Fruit fly (Drosophila melanogaster) whole organism, embryonic: ENCODE results near the gene CG14352.

Experiments used
- CG10321 ChIP-seq: fragments of 200-800 bp; sonication (Bioruptor generic); IDR thresholded peaks from 2 replicates; pipeline ENCODE4 v1.3.6; 2022; ENCODE audit warnings: missing biosample characterization, missing genetic modification characterization
- CG10431 ChIP-seq: fragments of 200-800 bp; sonication (Bioruptor generic); optimal IDR thresholded peaks from 3 replicates; lab custom pipeline; 2018; ENCODE audit warnings: missing biosample characterization, mild to moderate bottlenecking, missing genetic modification characterization
- CG10654 ChIP-seq: fragments of 200-800 bp; sonication (Bioruptor generic); optimal IDR thresholded peaks from 2 replicates; lab custom pipeline; 2016; ENCODE audit warnings: missing biosample characterization, missing genetic modification characterization
- CG10979 ChIP-seq: fragments of 200-800 bp; sonication (Bioruptor generic); optimal IDR thresholded peaks from 2 replicates; lab custom pipeline; 2018; ENCODE audit warnings: missing biosample characterization, mild to moderate bottlenecking, missing genetic modification characterization, moderate library complexity
- CG14667 ChIP-seq: fragments of 200-800 bp; sonication (Bioruptor generic); IDR thresholded peaks from 2 replicates; pipeline ENCODE4 v1.3.6; 2022; ENCODE audit warnings: missing biosample characterization, missing genetic modification characterization
- CG14860 ChIP-seq: fragments of 200-800 bp; sonication (Bioruptor generic); IDR thresholded peaks from 3 replicates; pipeline ENCODE4 v1.3.6; 2022; ENCODE audit warnings: missing biosample characterization, missing genetic modification characterization; ENCODE audit not compliant: partially characterized antibody
- CG15514 ChIP-seq: fragments of 200-800 bp; sonication (Bioruptor generic); optimal IDR thresholded peaks from 3 replicates; lab custom pipeline; 2017; ENCODE audit warnings: missing biosample characterization, missing genetic modification characterization, mild to moderate bottlenecking, moderate library complexity, missing genetic modification reagents
- CG1647 ChIP-seq: fragments of 200-800 bp; sonication (Bioruptor generic); optimal IDR thresholded peaks from 3 replicates; lab custom pipeline; 2016; ENCODE audit warnings: missing biosample characterization, missing genetic modification characterization
- CG30431 ChIP-seq: fragments of 200-800 bp; sonication (Bioruptor generic); optimal IDR thresholded peaks from 2 replicates; lab custom pipeline; 2017; ENCODE audit warnings: missing biosample characterization, missing genetic modification characterization
- CG31388 ChIP-seq: fragments of 200-800 bp; sonication (Bioruptor generic); optimal IDR thresholded peaks from 2 replicates; lab custom pipeline; 2016; ENCODE audit warnings: missing biosample characterization, missing genetic modification characterization
- CG32767 ChIP-seq: fragments of 200-800 bp; sonication (Bioruptor generic); IDR thresholded peaks from 2 replicates; pipeline ENCODE4 v1.3.6; 2022; ENCODE audit warnings: missing biosample characterization, missing genetic modification characterization
- CG4282 ChIP-seq: fragments of 200-800 bp; sonication (Bioruptor generic); optimal IDR thresholded peaks from 2 replicates; lab custom pipeline; 2016; ENCODE audit warnings: missing biosample characterization, missing genetic modification characterization
- CG43689 ChIP-seq: fragments of 200-800 bp; sonication (Bioruptor generic); IDR thresholded peaks from 2 replicates; pipeline ENCODE4 v1.3.6; 2022; ENCODE audit warnings: missing biosample characterization, missing genetic modification characterization
- CG4617 ChIP-seq: fragments of 200-800 bp; sonication (Bioruptor generic); optimal IDR thresholded peaks from 3 replicates; lab custom pipeline; 2016; ENCODE audit warnings: missing biosample characterization, missing genetic modification characterization, borderline replicate concordance
- CG6272 ChIP-seq: fragments of 200-800 bp; sonication (Bioruptor generic); IDR thresholded peaks from 2 replicates; pipeline ENCODE4 v1.3.6; 2022; ENCODE audit warnings: missing biosample characterization, missing genetic modification characterization
- CG7556 ChIP-seq: fragments of 200-800 bp; sonication (Bioruptor generic); optimal IDR thresholded peaks from 2 replicates; lab custom pipeline; 2017; ENCODE audit warnings: missing biosample characterization, mild to moderate bottlenecking, missing genetic modification characterization
- CG7745 ChIP-seq: fragments of 200-800 bp; sonication (Bioruptor generic); optimal IDR thresholded peaks from 2 replicates; lab custom pipeline; 2018; ENCODE audit warnings: missing biosample characterization, mild to moderate bottlenecking, missing genetic modification characterization, moderate library complexity
- CG8281 ChIP-seq: fragments of 200-800 bp; sonication (Bioruptor generic); optimal IDR thresholded peaks from 2 replicates; lab custom pipeline; 2018; ENCODE audit warnings: missing biosample characterization, mild to moderate bottlenecking, missing genetic modification characterization, moderate library complexity
- CG8388 ChIP-seq: fragments of 200-800 bp; sonication (Bioruptor generic); optimal IDR thresholded peaks from 2 replicates; lab custom pipeline; 2019; ENCODE audit warnings: missing biosample characterization, mild to moderate bottlenecking, missing genetic modification characterization, moderate library complexity
- CG8944 ChIP-seq: fragments of 200-800 bp; sonication (Bioruptor generic); optimal IDR thresholded peaks from 3 replicates; lab custom pipeline; 2016; ENCODE audit warnings: missing biosample characterization, missing genetic modification characterization
- CG9215 ChIP-seq: fragments of 200-800 bp; sonication (Bioruptor generic); IDR thresholded peaks from 2 replicates; pipeline ENCODE4 v1.3.6; 2022; ENCODE audit warnings: missing biosample characterization, missing genetic modification characterization
- CG9609 ChIP-seq: fragments of 200-800 bp; sonication (Bioruptor generic); optimal IDR thresholded peaks from 3 replicates; lab custom pipeline; 2016; ENCODE audit warnings: missing biosample characterization, missing genetic modification characterization
- CG9727 ChIP-seq: fragments of 200-800 bp; sonication (Bioruptor generic); optimal IDR thresholded peaks from 3 replicates; lab custom pipeline; 2017; ENCODE audit warnings: missing biosample characterization, mild to moderate bottlenecking, missing genetic modification characterization
- Camta ChIP-seq: fragments of 200-800 bp; sonication (Bioruptor generic); optimal IDR thresholded peaks from 2 replicates; lab custom pipeline; 2016; ENCODE audit warnings: missing biosample characterization, missing genetic modification characterization
- Gug ChIP-seq: fragments of 200-800 bp; sonication (Bioruptor generic); IDR thresholded peaks from 4 replicates; pipeline ENCODE4 v1.3.6; 2022; ENCODE audit warnings: missing biosample characterization, missing genetic modification characterization
- H15 ChIP-seq: fragments of 200-800 bp; sonication (Bioruptor generic); IDR thresholded peaks from 3 replicates; pipeline ENCODE4 v1.3.6; 2022; ENCODE audit warnings: missing biosample characterization, missing genetic modification characterization
- HmgD ChIP-seq: fragments of 200-800 bp; sonication (Bioruptor generic); optimal IDR thresholded peaks from 3 replicates; lab custom pipeline; 2016; ENCODE audit warnings: missing biosample characterization, missing genetic modification characterization
- Hr78 ChIP-seq, 2 experiments: fragments of 200-800 bp in 1 of 2; fragments of >200 bp in 1 of 2; sonication (Bioruptor generic) in 1 of 2; optimal IDR thresholded peaks; 2 replicates each; lab custom pipeline; 2017 to 2019; ENCODE audit warnings: missing biosample characterization in 2 of 2, missing genetic modification characterization in 2 of 2, mild to moderate bottlenecking in 1 of 2, moderate library complexity in 1 of 2
- Xbp1 ChIP-seq: fragments of 200-800 bp; sonication (Bioruptor generic); optimal IDR thresholded peaks from 3 replicates; lab custom pipeline; 2016; ENCODE audit warnings: missing biosample characterization, mild to moderate bottlenecking, missing genetic modification characterization
- bigmax ChIP-seq: fragments of 200-800 bp; sonication (Bioruptor generic); optimal IDR thresholded peaks from 2 replicates; lab custom pipeline; 2018; ENCODE audit warnings: missing biosample characterization, mild to moderate bottlenecking, missing genetic modification characterization
- cg ChIP-seq: fragments of 200-800 bp; sonication (Bioruptor generic); optimal IDR thresholded peaks from 3 replicates; lab custom pipeline; 2019; ENCODE audit warnings: missing biosample characterization, mild to moderate bottlenecking, missing genetic modification characterization, moderate library complexity
- chm ChIP-seq: fragments of 200-800 bp; sonication (Bioruptor generic); IDR thresholded peaks from 2 replicates; pipeline ENCODE4 v1.3.6; 2022; ENCODE audit warnings: missing biosample characterization, missing genetic modification characterization
- da ChIP-seq: fragments of 200-800 bp; sonication (Bioruptor generic); optimal IDR thresholded peaks from 2 replicates; lab custom pipeline; 2016; ENCODE audit warnings: missing biosample characterization, missing genetic modification characterization
- exex ChIP-seq: fragments of 200-800 bp; sonication (Bioruptor generic); optimal IDR thresholded peaks from 4 replicates; lab custom pipeline; 2018; ENCODE audit warnings: missing biosample characterization, mild to moderate bottlenecking, missing genetic modification characterization, moderate library complexity
- fu2 ChIP-seq: fragments of 200-800 bp; sonication (Bioruptor generic); optimal IDR thresholded peaks from 2 replicates; lab custom pipeline; 2016; ENCODE audit warnings: missing biosample characterization, missing genetic modification characterization
- gt ChIP-seq: fragments of 200-800 bp; sonication (Bioruptor generic); IDR thresholded peaks from 2 replicates; pipeline ENCODE4 v1.3.6; 2022; ENCODE audit warnings: missing biosample characterization, missing genetic modification characterization
- insv ChIP-seq, 2 experiments: fragments of 200-800 bp; sonication (Bioruptor generic); optimal IDR thresholded peaks; 3 replicates each; lab custom pipeline; 2016 to 2018; ENCODE audit warnings: missing biosample characterization in 2 of 2, missing genetic modification characterization in 2 of 2
- inv ChIP-seq: fragments of 200-800 bp; sonication (Bioruptor generic); IDR thresholded peaks from 2 replicates; pipeline ENCODE4 v1.3.6; 2022; ENCODE audit warnings: missing biosample characterization, missing genetic modification characterization; ENCODE audit not compliant: partially characterized antibody
- jigr1 ChIP-seq: fragments of 200-800 bp; sonication (Bioruptor generic); IDR thresholded peaks from 3 replicates; pipeline ENCODE4 v1.3.6; 2022; ENCODE audit warnings: missing biosample characterization, missing genetic modification characterization
- klu ChIP-seq: fragments of 200-800 bp; sonication (Bioruptor generic); IDR thresholded peaks from 2 replicates; pipeline ENCODE4 v1.3.6; 2022; ENCODE audit warnings: missing biosample characterization, missing genetic modification characterization
- lab ChIP-seq: fragments of 200-800 bp; sonication (Bioruptor generic); optimal IDR thresholded peaks from 3 replicates; lab custom pipeline; 2017; ENCODE audit warnings: missing biosample characterization, missing genetic modification characterization, mild to moderate bottlenecking, moderate library complexity, missing genetic modification reagents
- maf-S ChIP-seq: fragments of 200-800 bp; sonication (Bioruptor generic); optimal IDR thresholded peaks from 2 replicates; lab custom pipeline; 2016; ENCODE audit warnings: missing biosample characterization, missing genetic modification characterization
- mam ChIP-seq: fragments of 200-800 bp; sonication (Bioruptor generic); optimal IDR thresholded peaks from 3 replicates; lab custom pipeline; 2016; ENCODE audit warnings: missing biosample characterization, missing genetic modification characterization
- schlank ChIP-seq: fragments of 200-800 bp; sonication (Bioruptor generic); optimal IDR thresholded peaks from 2 replicates; lab custom pipeline; 2018; ENCODE audit warnings: missing biosample characterization, mild to moderate bottlenecking, missing genetic modification characterization
- so ChIP-seq: fragments of 200-800 bp; sonication (Bioruptor generic); IDR thresholded peaks from 3 replicates; pipeline ENCODE4 v1.3.6; 2022; ENCODE audit warnings: missing biosample characterization, missing genetic modification characterization
- sr ChIP-seq: fragments of 200-800 bp; sonication (Bioruptor generic); IDR thresholded peaks from 3 replicates; pipeline ENCODE4 v1.3.6; 2022; ENCODE audit warnings: missing biosample characterization, missing genetic modification characterization
- sug ChIP-seq: fragments of 200-800 bp; optimal IDR thresholded peaks from 2 replicates; lab custom pipeline; 2019; ENCODE audit warnings: missing biosample characterization, mild to moderate bottlenecking, missing genetic modification characterization, moderate library complexity
- vfl ChIP-seq: fragments of 200-800 bp; sonication (Bioruptor generic); optimal IDR thresholded peaks from 2 replicates; lab custom pipeline; 2016; ENCODE audit warnings: missing biosample characterization, missing genetic modification characterization

Gene CG14352

DNA sequence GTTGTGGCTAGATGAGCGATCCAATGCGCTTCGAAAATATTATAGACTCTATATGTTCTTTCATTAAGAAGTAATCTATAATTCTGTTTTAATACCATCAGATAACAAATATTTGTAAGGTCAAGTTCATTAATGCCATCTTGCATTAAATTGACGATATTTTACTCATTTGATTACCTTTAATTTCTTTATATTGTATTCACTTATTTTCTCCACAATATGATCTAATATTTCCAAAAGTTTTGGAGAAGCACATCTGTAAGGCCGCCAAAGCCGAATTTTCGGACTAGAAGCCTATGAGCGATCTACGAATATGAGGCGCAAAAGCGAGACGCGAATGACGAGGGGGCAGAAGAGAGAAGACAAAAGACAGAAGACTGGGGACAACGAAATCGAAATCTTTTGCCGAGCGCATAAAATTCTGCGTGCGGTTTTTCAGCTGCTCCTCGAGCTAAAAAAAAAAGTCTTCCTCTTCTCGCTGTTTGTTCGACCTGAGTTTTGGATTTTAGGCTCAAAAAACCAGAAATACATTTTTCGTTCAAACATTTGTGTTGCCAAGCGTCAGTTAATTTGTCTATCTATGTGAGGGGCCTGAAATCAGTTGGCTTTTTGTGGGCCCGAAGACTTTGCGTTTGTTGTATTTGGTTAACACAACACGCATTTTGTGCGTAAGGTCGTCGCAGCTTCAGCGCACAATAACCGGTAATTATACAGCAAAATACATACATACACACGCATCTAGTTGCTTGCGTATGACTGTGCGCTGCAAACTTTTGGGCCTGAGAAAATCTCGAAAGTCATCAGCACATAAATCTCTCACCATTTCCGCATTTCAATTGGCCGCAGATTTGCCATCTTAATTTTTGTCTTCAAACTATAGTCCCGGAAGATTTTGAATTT, 27.7 kb downstream of the CG14352 start (continued):
- TF ChIP-seq schlank (tag; lab: Kevin White, UChicago) (peak; percentile 95), so (GFP tag; lab: Robert Waterston, UW) (peak; percentile 98), klu (GFP tag; lab: Robert Waterston, UW) (peak; percentile 99), CG4617 (peak; percentile 97), vfl (GFP tag; lab: Kevin White, UChicago) (peak; percentile 98), CG14667 (GFP tag; lab: Robert Waterston, UW) (peak; percentile 97), Hr78 (GFP tag; optimal IDR thresholded peaks at IDR 0.05; lab: Kevin White, UChicago) (peak in 1 of 2 experiments; percentile 93), CG8944 (GFP tag; lab: Kevin White, UChicago) (peak; percentile 95), CG8388 (GFP tag; lab: Kevin White, UChicago) (peak; percentile 96), cg (GFP tag; lab: Kevin White, UChicago) (peak; percentile 51), CG31388 (peak; percentile 95), mam (GFP tag; lab: Kevin White, UChicago) (peak; percentile 99), CG7556 (GFP tag; lab: Kevin White, UChicago) (peak; percentile 100), exex (tag; lab: Kevin White, UChicago) (peak; percentile 87), maf-S (peak; percentile 98), CG9215 (peak; percentile 99), CG43689 (GFP tag; lab: Robert Waterston, UW) (peak; percentile 96), CG10321 (GFP tag; lab: Robert Waterston, UW) (peak; percentile 76), H15 (GFP tag; lab: Robert Waterston, UW) (peak; percentile 98), CG4282 (GFP tag; lab: Kevin White, UChicago) (peak; percentile 87), CG30431 (GFP tag; lab: Kevin White, UChicago) (peak; percentile 97), Xbp1 (GFP tag; lab: Kevin White, UChicago) (peak; percentile 99), CG9609 (peak; percentile 95), sr (GFP tag; lab: Robert Waterston, UW) (peak; percentile 76; the same call in 2 of the 3 replicates), inv (GFP tag; lab: Robert Waterston, UW) (no peak), fu2 (GFP tag; lab: Kevin White, UChicago) (peak; percentile 96), da (GFP tag; lab: Kevin White, UChicago) (peak; percentile 94), CG1647 (GFP tag; lab: Kevin White, UChicago) (peak; percentile 98), Camta (GFP tag; lab: Kevin White, UChicago) (peak; percentile 99), lab (GFP tag; lab: Kevin White, UChicago) (peak; percentile 99), CG8281 (tag; lab: Kevin White, UChicago) (peak; percentile 93), sug (peak; percentile 96), jigr1 (GFP tag; lab: Robert Waterston, UW) (peak; percentile 99), CG10654 (GFP tag; lab: Kevin White, UChicago) (peak; percentile 98), insv (GFP tag; optimal IDR thresholded peaks at IDR 0.05; lab: Kevin White, UChicago) (peak; percentile 49 to 56), CG15514 (GFP tag; lab: Kevin White, UChicago) (peak; percentile 93), HmgD (peak; percentile 96), CG9727 (GFP tag; lab: Kevin White, UChicago) (peak; percentile 99), gt (peak; percentile 95), bigmax (GFP tag; lab: Kevin White, UChicago) (peak; percentile 27), CG6272 (GFP tag; lab: Robert Waterston, UW) (peak; percentile 97), CG32767 (GFP tag; lab: Robert Waterston, UW) (peak; percentile 98), CG14860 (GFP tag; lab: Robert Waterston, UW) (no peak), chm (GFP tag; lab: Robert Waterston, UW) (peak; percentile 82), CG7745 (tag; lab: Kevin White, UChicago) (no peak), CG10979 (tag; lab: Kevin White, UChicago) (peak; percentile 97), CG10431 (GFP tag; lab: Kevin White, UChicago) (peak; percentile 18), Gug (peak; percentile 98; the same call in 3 of the 4 replicates)
